Fruit fly (Drosophila melanogaster) whole organism, prepupa: Measurements from ENCODE around the gene CG14567.

Experiments used
- Blimp-1 ChIP-seq: fragments of 200-800 bp; sonication (Bioruptor generic); optimal IDR thresholded peaks from 3 replicates; lab custom pipeline; 2017; ENCODE audit warnings: missing biosample characterization, missing genetic modification characterization, mild to moderate bottlenecking, moderate library complexity, missing genetic modification reagents
- CG31627 ChIP-seq: fragments of 200-800 bp; sonication (Bioruptor generic); optimal IDR thresholded peaks from 3 replicates; lab custom pipeline; 2016; ENCODE audit warnings: missing biosample characterization, missing genetic modification characterization
- CG32006 ChIP-seq: fragments of 200-800 bp; sonication (Bioruptor generic); optimal IDR thresholded peaks from 3 replicates; lab custom pipeline; 2017; ENCODE audit warnings: missing biosample characterization, mild to moderate bottlenecking, missing genetic modification characterization
- CG34406 ChIP-seq: fragments of 200-800 bp; sonication (Bioruptor generic); optimal IDR thresholded peaks from 3 replicates; lab custom pipeline; 2016; ENCODE audit warnings: missing biosample characterization, missing genetic modification characterization
- CG3919 ChIP-seq: fragments of 200-800 bp; sonication (Bioruptor generic); optimal IDR thresholded peaks from 3 replicates; lab custom pipeline; 2016; ENCODE audit warnings: missing biosample characterization, missing genetic modification characterization
- CG8119 ChIP-seq: fragments of 200-800 bp; sonication (Bioruptor generic); IDR thresholded peaks from 3 replicates; pipeline ENCODE4 v1.3.6; 2022; ENCODE audit warnings: missing biosample characterization, missing genetic modification characterization
- CG9139 ChIP-seq: fragments of 200-800 bp; sonication (Bioruptor generic); optimal IDR thresholded peaks from 3 replicates; lab custom pipeline; 2017; ENCODE audit warnings: missing biosample characterization, mild to moderate bottlenecking, missing genetic modification characterization
- Eip93F ChIP-seq: fragments of 200-800 bp; sonication (Bioruptor generic); optimal IDR thresholded peaks from 2 replicates; lab custom pipeline; 2016; ENCODE audit warnings: missing biosample characterization, mild to moderate bottlenecking, missing genetic modification characterization
- Lpt ChIP-seq: fragments of 200-800 bp; sonication (Bioruptor generic); optimal IDR thresholded peaks from 3 replicates; lab custom pipeline; 2016; ENCODE audit warnings: missing biosample characterization, missing genetic modification characterization
- lz ChIP-seq: fragments of 200-800 bp; sonication (Bioruptor generic); optimal IDR thresholded peaks from 3 replicates; lab custom pipeline; 2016; ENCODE audit warnings: missing biosample characterization, missing genetic modification characterization
- salr ChIP-seq, 2 experiments: fragments of 200-800 bp; sonication (Bioruptor generic); optimal IDR thresholded peaks; 3 replicates each; lab custom pipeline; 2016 to 2018; ENCODE audit warnings: missing biosample characterization in 2 of 2, missing genetic modification characterization in 2 of 2, mild to moderate bottlenecking in 1 of 2

dm6 chr3L:21741234-21741633, 3.0 kb upstream of the CG14567 start, which contains the start of gene CG14572:
- TF ChIP-seq Lpt (GFP tag; lab: Kevin White, UChicago) (no peak), Blimp-1 (GFP tag; lab: Kevin White, UChicago) (no peak), Eip93F (GFP tag; lab: Kevin White, UChicago) (no peak), CG32006 (GFP tag; lab: Kevin White, UChicago) (no peak), CG31627 (GFP tag; lab: Kevin White, UChicago) (no peak), CG34406 (GFP tag; lab: Kevin White, UChicago) (no peak), CG9139 (no peak), lz (no peak), CG3919 (GFP tag; lab: Kevin White, UChicago) (no peak), CG8119 (no peak), salr (GFP tag; optimal IDR thresholded peaks at IDR 0.05; lab: Kevin White, UChicago) (no peak)
